Worm (Caenorhabditis elegans) whole organism, late embryonic: ENCODE measurements around the gene msp-76.

ENCODE experiments used
- gmeb-2 ChIP-seq: sonication (generic microtip); optimal IDR thresholded peaks from 2 replicates; lab custom pipeline; 2016; ENCODE audit warnings: missing genetic modification characterization, inconsistent platforms, missing compliant biosample characterization
- npax-4 ChIP-seq: sonication (generic microtip); optimal IDR thresholded peaks from 2 replicates; lab custom pipeline; 2016; ENCODE audit warnings: missing genetic modification characterization, missing compliant biosample characterization
- pros-1 ChIP-seq: fragments of 150-350 bp; optimal IDR thresholded peaks from 2 replicates; lab custom pipeline; 2014; ENCODE audit warnings: missing biosample characterization, missing genetic modification reagents, missing genetic modification characterization

DNA sequence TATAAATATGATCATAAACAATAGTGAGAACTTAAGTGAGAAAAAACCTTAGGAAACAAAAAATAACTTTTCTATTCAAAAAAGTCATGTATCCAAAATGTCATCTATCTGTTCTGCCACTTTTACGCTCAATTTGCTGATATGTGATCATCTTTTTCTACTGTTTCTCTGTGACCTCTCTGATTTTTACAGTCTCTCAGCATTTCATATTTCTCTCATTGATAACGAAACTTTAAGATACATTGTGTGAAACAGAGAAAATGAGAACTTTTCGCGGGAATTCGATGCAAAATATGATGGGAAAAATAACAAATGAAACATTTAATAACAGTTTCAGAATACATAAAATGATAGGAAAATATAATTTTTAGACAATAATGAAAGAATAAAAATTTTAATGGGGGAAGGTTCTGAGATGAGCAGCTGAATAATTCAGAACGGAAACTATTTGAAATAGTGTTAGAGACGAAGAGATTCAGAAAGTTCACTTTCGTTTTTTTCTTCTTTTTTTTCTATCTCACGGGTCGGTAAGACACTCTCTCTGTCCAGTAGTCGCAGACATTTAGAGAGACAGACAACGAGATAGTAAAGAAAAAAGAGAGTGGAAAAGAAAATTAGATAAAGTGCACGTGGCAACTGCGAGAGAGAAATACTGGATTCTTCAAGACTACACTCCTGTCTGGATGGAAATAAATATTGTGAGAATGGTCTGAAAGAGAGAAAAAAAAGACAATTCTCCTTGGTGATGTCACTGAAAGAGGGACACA, 11.4 kb upstream of the msp-76 start:
- TF ChIP-seq npax-4 (tag; lab: Kevin White, UChicago): no peak
- TF ChIP-seq pros-1 (tag; lab: Kevin White, UChicago): no peak
- TF ChIP-seq gmeb-2 (tag; lab: Kevin White, UChicago): no peak
